Worm (Caenorhabditis elegans): ENCODE measurements around the gene idpc-1.

The idpc-1 gene

ce11 chrIII:11466420-11467188 is 39.6 kb downstream of the idpc-1 start:
- TF ChIP-seq unc-62 (GFP tag; optimal IDR thresholded peaks at IDR 0.05): no peak

DNA sequence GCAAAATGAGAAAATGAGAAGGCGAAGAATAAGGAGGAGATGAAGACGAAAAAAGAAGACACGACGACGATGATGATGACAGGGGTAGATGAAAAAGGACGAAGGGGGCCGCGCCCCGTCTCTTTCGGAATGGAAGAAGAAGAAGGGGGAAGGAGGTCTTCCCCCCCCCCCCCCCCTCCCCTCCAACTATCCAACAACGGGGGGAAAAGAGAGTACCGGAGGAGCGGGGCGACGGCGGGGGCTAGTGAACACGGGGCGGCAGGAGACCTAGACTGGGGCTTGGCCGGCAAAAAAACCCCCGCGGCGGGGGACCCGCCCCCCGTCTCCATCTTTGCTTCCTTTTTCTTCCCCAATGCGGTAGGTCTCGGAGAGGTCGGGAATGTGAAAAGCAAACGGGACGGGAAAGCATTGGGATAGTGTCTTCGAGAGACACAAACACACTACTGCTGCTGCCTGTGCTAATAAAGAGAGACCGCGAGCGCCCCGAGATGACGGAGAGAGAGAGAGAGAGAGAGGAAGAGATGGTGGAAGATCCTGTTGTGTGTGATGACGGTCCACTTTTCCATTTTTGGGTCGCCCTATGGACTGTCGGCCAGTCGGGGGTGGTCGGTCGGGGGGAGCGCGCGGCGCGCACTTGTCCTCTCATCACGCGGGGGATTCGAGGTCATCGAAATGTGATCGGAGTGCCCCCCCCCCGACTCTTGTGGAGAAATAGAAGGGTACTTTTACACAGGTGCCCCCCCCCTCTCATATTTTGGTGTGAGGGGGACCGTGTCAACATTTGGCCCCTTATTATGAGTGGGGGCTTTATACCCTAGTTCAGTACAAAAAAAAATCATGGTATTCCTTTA is 40.9 kb downstream of the idpc-1 start:
- TF ChIP-seq unc-62 (GFP tag; optimal IDR thresholded peaks at IDR 0.05): no peak

ce11 chrIII:11470311-11470858 is 43.4 kb downstream of the idpc-1 start, which contains the start of gene bed-2:
bed-2 (minus strand) TSS chrIII:11470808.
- no peak for TF ChIP-seq unc-62 (GFP tag; optimal IDR thresholded peaks at IDR 0.05)

DNA sequence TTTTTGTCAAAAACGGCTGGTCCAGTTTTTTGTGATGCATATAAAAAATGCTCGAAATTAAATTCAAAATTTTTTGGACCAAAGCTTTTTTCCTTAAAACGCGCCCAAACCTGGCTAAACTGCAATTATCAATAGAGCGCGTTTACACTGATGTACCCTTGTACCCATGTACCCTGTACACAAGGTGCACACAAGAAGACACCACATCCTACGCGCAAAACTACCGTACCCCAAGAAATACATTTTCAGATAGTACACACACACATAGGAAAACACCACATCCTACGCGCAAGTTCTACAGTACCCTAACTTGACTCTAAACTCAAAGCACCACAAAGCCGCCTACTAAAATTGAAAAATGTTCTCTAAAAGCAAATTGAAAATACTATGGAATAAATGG is 44.3 kb downstream of the idpc-1 start:
- TF ChIP-seq unc-62 (GFP tag; optimal IDR thresholded peaks at IDR 0.05): no peak

DNA sequence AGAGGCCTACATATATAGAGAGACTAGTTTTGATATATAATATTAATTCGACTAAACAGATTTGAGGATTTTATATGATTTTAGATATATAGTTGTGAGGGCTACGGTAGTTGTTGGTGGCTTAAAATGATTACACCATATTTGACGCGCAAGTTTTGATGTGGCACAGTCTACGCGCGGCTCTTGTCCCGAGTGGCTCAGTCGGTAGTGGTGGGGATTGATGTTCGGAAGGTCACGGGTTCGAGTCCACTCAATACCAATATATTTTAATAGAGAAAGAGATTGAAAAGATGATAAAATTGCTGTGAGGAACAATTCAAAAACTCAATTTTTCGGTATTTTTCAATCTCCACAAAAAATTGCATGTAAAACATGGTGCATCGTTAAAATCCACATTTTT is 45.9 kb downstream of the idpc-1 start:
- TF ChIP-seq unc-62 (GFP tag; optimal IDR thresholded peaks at IDR 0.05): no peak

DNA sequence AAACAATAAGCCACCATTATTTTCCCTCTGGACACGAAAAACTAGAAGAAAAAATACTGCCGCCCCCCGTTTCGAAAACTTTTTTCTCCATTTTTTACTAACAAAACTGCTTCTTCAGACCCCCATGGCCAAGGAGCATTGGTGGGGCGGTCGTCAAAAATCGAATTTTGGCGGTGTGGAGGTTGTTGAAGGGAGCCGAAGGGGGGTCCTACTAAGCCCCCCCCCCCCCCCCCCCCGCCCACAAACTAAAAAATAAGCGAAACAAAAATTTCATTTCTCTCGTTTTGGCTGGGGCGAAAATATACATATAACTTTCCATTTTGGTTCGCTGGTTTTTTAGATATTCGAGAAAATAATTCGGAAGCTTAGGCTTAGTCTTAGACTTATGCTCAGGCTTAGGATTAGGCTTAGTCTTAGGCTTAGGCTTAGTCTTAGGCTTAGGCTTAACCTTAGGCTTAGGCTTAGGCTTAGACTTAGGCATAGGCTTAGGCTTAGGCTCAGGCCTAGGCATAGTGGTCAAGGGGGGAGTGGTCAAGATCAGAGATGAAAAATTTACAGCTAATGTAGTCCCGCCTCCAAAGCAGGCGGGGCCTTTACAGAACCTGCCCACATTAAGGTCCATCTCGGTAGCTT is 47.8 kb downstream of the idpc-1 start:
- TF ChIP-seq unc-62 (GFP tag; optimal IDR thresholded peaks at IDR 0.05): no peak

DNA sequence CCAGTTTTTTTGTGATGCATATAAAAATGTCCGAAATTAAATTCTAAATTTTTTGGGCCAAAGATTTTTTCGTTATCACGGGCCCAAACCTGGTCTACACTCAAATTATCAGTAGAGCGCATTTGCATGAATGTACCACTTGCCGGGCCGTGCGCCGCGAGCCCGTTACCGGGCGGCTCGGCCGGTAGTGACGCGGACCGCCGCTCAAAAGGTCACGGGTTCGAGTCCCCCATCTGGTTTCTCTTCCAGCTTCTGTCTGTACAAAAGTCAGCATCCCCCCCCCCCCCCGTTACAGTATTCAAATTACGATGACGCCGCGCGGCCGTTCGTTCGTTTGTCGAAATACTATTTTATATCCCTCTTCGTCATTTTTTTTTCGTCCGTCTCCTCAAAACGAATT is 50.3 kb downstream of the idpc-1 start:
- TF ChIP-seq unc-62 (GFP tag; optimal IDR thresholded peaks at IDR 0.05): no peak
